Worm (Caenorhabditis elegans) whole organism, L4/young adult: ENCODE results near the gene M03F8.6.

Source experiments
- W03F9.2 ChIP-seq: fragments of 150-350 bp; optimal IDR thresholded peaks from 2 replicates; lab custom pipeline; 2014; ENCODE audit warnings: missing biosample characterization, missing genetic modification characterization
- dao-5 ChIP-seq: sonication (generic microtip); optimal IDR thresholded peaks from 2 replicates; lab custom pipeline; 2016; ENCODE audit warnings: missing genotype, missing genetic modification characterization, moderate library complexity, missing compliant biosample characterization
- him-1 ChIP-seq: sonication (generic microtip); optimal IDR thresholded peaks from 2 replicates; lab custom pipeline; 2016; ENCODE audit warnings: missing genotype, missing genetic modification reagents, missing genetic modification characterization, missing compliant biosample characterization

Gene M03F8.6

DNA sequence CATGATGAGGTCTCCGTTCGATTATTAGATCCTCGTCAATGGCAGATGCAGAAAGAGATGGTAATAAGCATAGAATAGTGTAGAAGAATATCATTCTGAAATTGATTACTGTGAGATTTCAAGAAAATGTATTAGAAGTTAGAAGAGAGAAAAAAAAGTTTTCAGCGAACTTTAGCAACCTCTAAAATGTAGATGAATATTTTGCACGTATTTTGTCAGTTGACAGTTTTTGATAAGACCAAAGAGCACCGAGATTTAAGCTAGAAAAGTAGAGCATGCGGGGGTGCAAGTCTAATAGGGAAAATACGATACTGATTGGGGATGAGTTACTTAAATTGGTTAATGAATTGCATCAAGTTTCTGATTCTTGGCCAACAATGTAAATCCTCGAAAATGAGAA lies at the start of gene M03F8.6:
M03F8.6 (minus strand) TSS at position 101 of the 400 bp plus-strand sequence.
- TF ChIP-seq him-1 (tag; lab: Kevin White, UChicago), result no peak
- TF ChIP-seq W03F9.2 (tag; lab: Kevin White, UChicago), result no peak
- TF ChIP-seq dao-5 (tag; lab: Kevin White, UChicago), result no peak

DNA sequence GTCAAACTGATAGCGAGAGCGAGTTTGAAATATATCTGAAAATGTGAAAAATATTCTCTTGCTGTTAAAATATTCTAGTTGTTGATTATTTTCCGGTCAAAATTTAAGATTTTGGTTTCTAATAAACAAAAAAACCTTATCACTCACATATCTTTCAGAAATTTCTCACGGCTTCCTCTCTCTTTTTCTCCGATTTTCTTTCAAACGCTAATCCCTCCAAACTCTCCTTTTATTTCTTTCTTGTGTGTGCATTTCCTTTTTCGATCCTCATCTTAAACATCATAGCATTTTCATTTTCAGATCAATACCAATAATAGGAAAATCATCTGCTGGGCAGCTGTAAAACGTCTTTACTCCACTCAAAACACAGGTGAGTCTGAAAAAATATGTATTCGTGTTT lies 48.7 kb upstream of the M03F8.6 start, which contains the start of gene fos-1:
fos-1 (plus strand) TSS at position 301 of the 400 bp plus-strand sequence.
- no peak for TF ChIP-seq dao-5 (tag; lab: Kevin White, UChicago)
- no peak for TF ChIP-seq W03F9.2 (tag; lab: Kevin White, UChicago)
- TF ChIP-seq him-1 (tag; lab: Kevin White, UChicago), result no peak

DNA sequence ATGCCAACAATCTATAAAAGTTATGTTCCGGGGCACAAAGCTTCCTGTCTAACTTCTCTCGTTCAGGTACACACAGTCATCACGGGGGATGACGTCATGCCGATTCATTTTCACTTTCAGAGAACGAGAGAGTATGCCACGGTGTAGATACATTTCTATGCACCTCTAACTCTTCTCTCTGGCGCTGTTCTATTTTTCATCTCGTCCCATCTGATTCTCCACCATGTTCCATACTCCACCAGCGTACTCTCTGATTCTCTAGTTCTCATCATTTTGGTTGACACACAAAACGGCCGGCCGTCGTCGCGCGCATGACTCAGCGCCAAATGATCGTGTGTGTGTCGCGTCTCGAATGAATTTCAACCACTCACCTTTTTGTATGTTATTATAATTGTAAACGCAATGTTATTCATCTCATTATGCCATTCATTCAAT lies 45.7 kb upstream of the M03F8.6 start:
- TF ChIP-seq him-1 (tag; lab: Kevin White, UChicago) (peak; percentile 51), dao-5 (tag; lab: Kevin White, UChicago) (no peak), W03F9.2 (tag; lab: Kevin White, UChicago) (peak; percentile 72)

DNA sequence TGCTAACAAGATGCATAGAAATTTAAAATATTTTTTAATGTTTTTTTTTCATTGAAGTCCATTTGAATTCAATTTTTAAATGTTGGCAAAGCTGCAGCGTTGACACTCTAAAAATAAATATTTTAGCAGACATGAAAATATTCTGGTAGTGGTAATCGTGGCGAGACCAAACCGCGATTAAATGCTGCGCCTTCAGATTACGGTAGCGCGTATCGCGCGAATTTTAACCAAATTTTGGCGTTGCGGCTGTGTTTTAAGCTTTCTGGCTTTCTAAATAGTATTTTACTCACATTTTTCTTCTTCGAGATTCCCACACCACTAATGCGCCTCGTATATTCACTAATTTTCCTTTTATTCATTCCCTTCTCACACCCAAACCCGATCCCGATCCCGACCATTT lies 41.5 kb upstream of the M03F8.6 start, which contains the start of gene cpg-4:
cpg-4 (plus strand) TSS at position 303 of the 400 bp plus-strand sequence.
- TF ChIP-seq him-1 (tag; lab: Kevin White, UChicago) (no peak), W03F9.2 (tag; lab: Kevin White, UChicago) (no peak), dao-5 (tag; lab: Kevin White, UChicago) (no peak)

DNA sequence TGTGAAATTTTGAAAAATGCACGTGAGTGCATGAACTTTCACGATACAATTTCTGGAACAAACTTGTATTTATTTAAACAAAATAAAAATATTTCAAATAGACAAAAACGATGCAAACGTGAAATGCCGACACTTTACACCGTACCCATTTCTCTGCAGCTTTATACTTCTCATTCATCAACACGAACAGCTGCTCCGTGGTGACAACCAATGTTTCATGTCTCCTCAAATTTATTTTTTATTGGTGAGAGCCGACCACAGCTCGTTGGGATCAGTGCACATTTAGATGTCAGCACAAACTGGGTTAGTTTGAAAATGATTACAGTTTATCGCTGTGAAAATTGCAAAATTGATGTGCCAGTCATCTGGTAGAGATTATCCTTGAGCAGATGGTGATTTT lies 41.0 kb upstream of the M03F8.6 start:
- TF ChIP-seq dao-5 (tag; lab: Kevin White, UChicago), result no peak
- TF ChIP-seq him-1 (tag; lab: Kevin White, UChicago), result no peak
- TF ChIP-seq W03F9.2 (tag; lab: Kevin White, UChicago), result no peak

DNA sequence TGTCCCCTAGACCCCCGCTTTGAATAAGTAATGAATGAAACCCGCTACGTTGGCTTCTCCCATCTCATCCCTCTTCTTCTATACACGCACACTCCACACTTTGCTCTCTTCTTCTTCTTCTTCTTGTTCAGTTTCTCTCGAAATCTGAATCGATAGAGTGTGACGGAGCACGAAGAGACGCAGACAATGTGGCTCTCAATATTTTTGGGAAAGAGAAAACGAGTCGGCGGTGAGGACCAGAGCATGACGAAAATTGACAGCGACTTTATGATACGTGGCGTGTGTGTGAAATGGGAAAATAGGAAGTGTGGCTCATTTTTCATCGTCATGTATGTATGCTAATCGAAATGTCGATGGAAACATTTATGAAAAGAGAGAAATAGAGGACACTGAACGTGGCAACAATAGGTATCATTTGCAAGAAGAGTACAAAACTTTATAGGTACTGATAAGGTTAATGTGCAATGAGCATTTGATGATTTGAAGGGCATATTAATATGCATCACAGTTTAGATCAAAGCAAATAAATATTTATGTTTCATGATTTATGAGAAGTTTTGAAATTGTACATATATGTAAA lies 36.9 kb upstream of the M03F8.6 start:
- no peak for TF ChIP-seq dao-5 (tag; lab: Kevin White, UChicago)
- TF ChIP-seq him-1 (tag; lab: Kevin White, UChicago), result peak; percentile 48

DNA sequence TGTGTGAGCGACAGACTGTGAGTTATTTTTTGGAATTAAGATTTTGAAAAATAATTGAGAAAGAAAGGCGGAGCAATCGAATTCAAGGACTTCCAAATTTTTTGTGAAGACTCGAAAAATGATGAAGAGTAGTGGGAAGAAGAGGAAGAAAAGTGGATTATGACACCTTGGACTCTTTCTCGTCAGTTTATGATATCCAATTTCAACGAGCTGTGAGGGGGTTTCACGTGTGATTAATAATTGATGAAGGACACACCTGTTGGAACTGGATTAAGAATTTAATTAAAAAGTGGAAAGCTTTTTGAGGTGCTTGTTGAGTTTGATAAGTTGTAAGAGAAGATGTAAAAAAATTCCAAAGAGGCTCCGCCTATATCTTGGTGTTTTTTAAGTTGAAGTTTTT lies 35.7 kb upstream of the M03F8.6 start, which contains the start of gene fut-8:
fut-8 (minus strand) TSS at position 101 of the 400 bp plus-strand sequence.
- TF ChIP-seq him-1 (tag; lab: Kevin White, UChicago) (no peak), W03F9.2 (tag; lab: Kevin White, UChicago) (no peak)

DNA sequence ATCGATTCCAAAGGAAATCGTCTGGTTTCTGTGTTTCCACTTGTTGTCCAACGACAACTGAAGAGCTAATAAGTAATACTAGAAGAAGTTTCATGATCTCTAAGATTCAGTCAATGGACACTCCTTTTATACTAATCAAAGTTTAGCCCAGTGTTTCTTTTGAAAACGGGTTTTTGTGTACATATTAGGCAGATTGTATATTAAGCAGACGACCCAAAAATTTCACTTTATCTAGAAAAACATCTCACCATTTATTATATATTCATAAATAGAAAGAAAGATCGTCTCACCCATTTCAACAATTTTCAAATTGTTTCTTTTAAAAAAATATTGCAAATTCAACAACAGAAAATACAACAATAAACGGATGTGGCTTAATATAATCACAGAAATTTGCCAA lies 32.1 kb upstream of the M03F8.6 start, which contains the start of gene C10F3.7:
C10F3.7 (minus strand) TSS at position 101 of the 400 bp plus-strand sequence.
- no peak for TF ChIP-seq dao-5 (tag; lab: Kevin White, UChicago)
- no peak for TF ChIP-seq him-1 (tag; lab: Kevin White, UChicago)
- TF ChIP-seq W03F9.2 (tag; lab: Kevin White, UChicago), result no peak

DNA sequence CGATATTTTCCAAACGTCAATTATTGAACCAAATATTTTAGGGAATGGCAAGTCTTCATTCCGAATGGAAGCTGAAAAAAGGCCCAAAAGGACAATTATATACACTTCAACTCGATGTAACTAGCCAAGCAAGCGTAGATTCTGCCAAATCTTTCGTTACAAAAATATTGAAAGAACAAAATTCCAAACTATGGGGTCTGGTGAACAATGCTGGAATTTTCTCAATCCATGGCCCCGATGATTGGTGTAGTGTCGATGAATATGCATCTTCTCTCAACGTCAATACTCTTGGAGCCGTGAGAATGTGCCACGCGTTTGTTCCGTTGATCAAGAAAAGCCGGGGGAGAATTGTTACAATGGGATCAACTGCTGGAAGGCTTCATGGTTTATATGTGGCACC lies 29.6 kb upstream of the M03F8.6 start:
- TF ChIP-seq him-1 (tag; lab: Kevin White, UChicago), result no peak
- TF ChIP-seq dao-5 (tag; lab: Kevin White, UChicago), result no peak
- TF ChIP-seq W03F9.2 (tag; lab: Kevin White, UChicago), result no peak

DNA sequence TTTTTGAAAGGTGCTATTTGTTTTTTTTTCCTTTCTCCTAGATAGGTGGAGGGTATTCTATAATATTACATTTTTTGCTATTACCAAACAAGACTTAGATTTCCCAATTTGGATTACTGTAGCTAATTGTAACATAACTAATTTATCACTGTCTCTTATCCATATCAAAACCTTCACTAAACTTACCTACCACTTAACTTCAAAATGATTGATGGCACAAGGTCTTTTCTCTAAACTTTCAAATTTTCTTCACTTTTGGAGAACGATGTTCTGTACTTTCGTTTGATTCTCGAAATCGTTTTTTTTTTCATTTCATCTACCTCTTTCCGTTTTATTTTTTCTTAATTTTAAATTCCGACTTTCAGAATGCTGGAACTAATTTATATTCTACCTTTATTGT lies 28.7 kb upstream of the M03F8.6 start, which contains the start of gene dhs-16:
dhs-16 (plus strand) TSS at position 366 of the 400 bp plus-strand sequence.
- TF ChIP-seq W03F9.2 (tag; lab: Kevin White, UChicago) (no peak), him-1 (tag; lab: Kevin White, UChicago) (no peak), dao-5 (tag; lab: Kevin White, UChicago) (no peak)

DNA sequence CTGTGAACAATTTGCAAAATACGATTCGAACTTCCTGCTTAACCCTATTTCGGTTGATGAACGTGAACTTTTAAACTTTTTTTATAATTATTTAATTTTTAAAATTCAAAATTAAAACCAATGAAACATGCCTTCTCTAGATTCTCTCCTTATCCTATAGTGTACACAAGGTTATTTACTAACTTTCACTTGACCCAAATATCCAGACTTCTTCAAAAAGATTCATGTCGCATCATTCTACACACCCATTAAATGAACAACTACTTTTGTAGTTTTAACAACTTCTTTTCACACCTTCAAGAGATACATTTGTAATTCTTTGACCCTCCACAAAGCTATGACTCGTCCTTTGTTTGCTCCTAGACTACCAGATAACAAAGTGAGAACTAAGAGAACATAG lies 28.1 kb upstream of the M03F8.6 start:
- TF ChIP-seq dao-5 (tag; lab: Kevin White, UChicago) (no peak), him-1 (tag; lab: Kevin White, UChicago) (no peak), W03F9.2 (tag; lab: Kevin White, UChicago) (no peak)

DNA sequence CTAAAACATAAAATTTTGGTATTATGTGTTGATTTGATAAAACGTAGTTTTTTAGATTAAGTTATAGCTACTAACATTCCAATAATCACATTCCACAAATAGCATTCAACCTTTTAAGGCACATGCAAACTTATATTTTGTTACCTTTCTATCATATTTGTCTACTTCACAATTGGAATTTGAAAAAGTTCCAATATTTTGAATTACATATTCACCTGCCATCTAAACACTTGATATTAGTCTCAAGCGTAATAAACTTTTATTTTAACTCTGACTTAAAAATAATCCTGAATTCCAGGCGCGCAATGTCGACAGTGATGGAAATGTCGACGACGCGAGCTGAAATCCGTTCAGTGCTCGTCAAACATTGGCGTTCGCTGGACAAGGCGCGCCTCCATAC lies 21.1 kb upstream of the M03F8.6 start, which contains the start of gene acy-2:
acy-2 (plus strand) TSS at position 301 of the 400 bp plus-strand sequence.
- TF ChIP-seq him-1 (tag; lab: Kevin White, UChicago) (no peak), dao-5 (tag; lab: Kevin White, UChicago) (no peak), W03F9.2 (tag; lab: Kevin White, UChicago) (no peak)

DNA sequence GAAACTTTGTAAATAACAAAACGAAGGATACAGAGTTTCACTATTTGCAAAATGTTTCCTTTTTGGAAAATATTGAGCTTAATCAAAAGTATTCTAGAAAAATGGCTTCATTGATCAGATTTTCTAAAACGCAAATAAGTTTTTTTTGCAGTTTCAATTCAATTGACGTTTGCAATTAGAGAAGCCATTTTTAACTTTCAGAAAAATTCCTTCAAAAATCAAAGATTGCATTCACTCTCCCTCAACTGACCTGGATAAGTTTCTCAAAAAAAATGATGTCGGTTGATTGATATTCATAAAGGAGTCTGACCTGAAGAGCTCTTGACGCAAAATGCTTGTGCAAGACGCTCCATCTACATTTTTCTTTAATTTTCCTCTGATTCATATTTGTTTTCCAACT lies 19.1 kb upstream of the M03F8.6 start:
- TF ChIP-seq W03F9.2 (tag; lab: Kevin White, UChicago) (no peak), dao-5 (tag; lab: Kevin White, UChicago) (no peak), him-1 (tag; lab: Kevin White, UChicago) (no peak)

DNA sequence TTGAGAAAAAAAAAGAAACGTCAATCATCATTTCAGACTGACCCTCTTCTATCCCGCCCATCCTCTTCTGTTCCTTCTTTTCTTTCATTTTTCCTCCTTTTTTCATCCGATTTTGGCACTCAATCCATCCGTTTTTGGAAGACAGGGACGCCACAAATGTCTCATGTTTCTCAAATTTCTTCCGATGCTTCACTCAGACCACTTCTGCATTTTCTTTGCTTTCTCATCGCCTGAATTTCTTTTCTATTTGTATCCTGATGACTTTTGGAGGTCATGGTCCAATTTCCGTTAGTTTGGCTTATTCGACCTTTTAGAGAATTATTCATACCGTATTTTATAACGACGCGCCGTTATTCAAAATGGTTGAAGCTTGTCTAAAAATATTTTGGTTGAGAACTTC lies 17.9 kb upstream of the M03F8.6 start:
- TF ChIP-seq W03F9.2 (tag; lab: Kevin White, UChicago) (no peak), him-1 (tag; lab: Kevin White, UChicago) (no peak), dao-5 (tag; lab: Kevin White, UChicago) (no peak)
